Fruit fly (Drosophila melanogaster) whole organism, embryonic: ENCODE measurements around the gene Eig71Ek.

Source experiments
- Asciz ChIP-seq: fragments of 200-800 bp; sonication (Bioruptor generic); optimal IDR thresholded peaks from 2 replicates; lab custom pipeline; 2017; ENCODE audit warnings: missing biosample characterization, mild to moderate bottlenecking, missing genetic modification characterization, missing genetic modification reagents
- B-H1 ChIP-seq: fragments of 200-800 bp; sonication (Bioruptor generic); IDR thresholded peaks from 3 replicates; pipeline ENCODE4 v1.3.6; 2022; ENCODE audit warnings: missing biosample characterization, missing genetic modification characterization
- CG10267 ChIP-seq: fragments of 200-800 bp; sonication (Bioruptor generic); optimal IDR thresholded peaks from 2 replicates; lab custom pipeline; 2018; ENCODE audit warnings: missing biosample characterization, mild to moderate bottlenecking, missing genetic modification characterization, moderate library complexity
- CG10321 ChIP-seq: fragments of 200-800 bp; sonication (Bioruptor generic); IDR thresholded peaks from 2 replicates; pipeline ENCODE4 v1.3.6; 2022; ENCODE audit warnings: missing biosample characterization, missing genetic modification characterization
- CG10959 ChIP-seq: fragments of 200-800 bp; sonication (Bioruptor generic); IDR thresholded peaks from 2 replicates; pipeline ENCODE4 v1.3.6; 2022; ENCODE audit warnings: missing biosample characterization, missing genetic modification characterization
- CG11093 ChIP-seq: fragments of 200-800 bp; sonication (Bioruptor generic); IDR thresholded peaks from 3 replicates; pipeline ENCODE4 v1.3.6; 2022; ENCODE audit warnings: missing biosample characterization, missing genetic modification characterization
- CG11504 ChIP-seq: fragments of 200-800 bp; sonication (Bioruptor generic); optimal IDR thresholded peaks from 3 replicates; lab custom pipeline; 2019; ENCODE audit warnings: missing biosample characterization, mild to moderate bottlenecking, missing genetic modification characterization, moderate library complexity
- CG12769 ChIP-seq: fragments of 200-800 bp; sonication (Bioruptor generic); optimal IDR thresholded peaks from 2 replicates; lab custom pipeline; 2019; ENCODE audit warnings: missing biosample characterization, mild to moderate bottlenecking, missing genetic modification characterization, moderate library complexity
- CG13624 ChIP-seq: fragments of 200-800 bp; sonication (Bioruptor generic); optimal IDR thresholded peaks from 2 replicates; lab custom pipeline; 2016; ENCODE audit warnings: missing biosample characterization, missing genetic modification characterization
- CG15269 ChIP-seq: fragments of 200-800 bp; sonication (Bioruptor generic); optimal IDR thresholded peaks from 2 replicates; lab custom pipeline; 2018; ENCODE audit warnings: missing biosample characterization, mild to moderate bottlenecking, missing genetic modification characterization, moderate library complexity
- CG15696 ChIP-seq: fragments of 200-800 bp; sonication (Bioruptor generic); optimal IDR thresholded peaks from 2 replicates; lab custom pipeline; 2019; ENCODE audit warnings: missing biosample characterization, mild to moderate bottlenecking, missing genetic modification characterization, moderate library complexity
- CG1792 ChIP-seq: fragments of 200-800 bp; sonication (Bioruptor generic); optimal IDR thresholded peaks from 2 replicates; lab custom pipeline; 2016; ENCODE audit warnings: missing biosample characterization, missing genetic modification characterization
- CG4424 ChIP-seq: fragments of 200-800 bp; sonication (Bioruptor generic); optimal IDR thresholded peaks from 3 replicates; lab custom pipeline; 2016; ENCODE audit warnings: missing biosample characterization, missing genetic modification characterization
- CG4707 ChIP-seq: fragments of 200-800 bp; sonication (Bioruptor generic); optimal IDR thresholded peaks from 2 replicates; lab custom pipeline; 2018; ENCODE audit warnings: missing biosample characterization, mild to moderate bottlenecking, missing genetic modification characterization, moderate library complexity
- CG6813 ChIP-seq: fragments of 200-800 bp; sonication (Bioruptor generic); optimal IDR thresholded peaks from 2 replicates; lab custom pipeline; 2017; ENCODE audit warnings: missing biosample characterization, missing genetic modification characterization, mild to moderate bottlenecking, moderate library complexity, missing genetic modification reagents
- CG7357 ChIP-seq: fragments of 200-800 bp; sonication (Bioruptor generic); IDR thresholded peaks from 3 replicates; pipeline ENCODE4 v1.3.6; 2022; ENCODE audit warnings: missing biosample characterization, missing genetic modification characterization
- CG9609 ChIP-seq: fragments of 200-800 bp; sonication (Bioruptor generic); optimal IDR thresholded peaks from 3 replicates; lab custom pipeline; 2016; ENCODE audit warnings: missing biosample characterization, missing genetic modification characterization
- D ChIP-seq, 2 experiments: fragments of 200-800 bp in 1 of 2; fragments of >200 bp in 1 of 2; sonication (Bioruptor generic) in 1 of 2; optimal IDR thresholded peaks; 2 replicates in 1 of 2; 3 replicates in 1 of 2; lab custom pipeline; 2017; ENCODE audit warnings: mild to moderate bottlenecking in 1 of 2, missing biosample characterization in 1 of 2, missing genetic modification characterization in 1 of 2, missing genetic modification reagents in 1 of 2
- D19A ChIP-seq: fragments of 200-800 bp; optimal IDR thresholded peaks from 3 replicates; lab custom pipeline; 2019; ENCODE audit warnings: missing biosample characterization, mild to moderate bottlenecking, missing genetic modification characterization, moderate library complexity
- Dbx ChIP-seq: fragments of 200-800 bp; sonication (Bioruptor generic); IDR thresholded peaks from 3 replicates; pipeline ENCODE4 v1.3.6; 2022; ENCODE audit warnings: missing biosample characterization, missing genetic modification characterization
- Dek ChIP-seq: fragments of 200-800 bp; sonication (Bioruptor generic); optimal IDR thresholded peaks from 3 replicates; lab custom pipeline; 2019; ENCODE audit warnings: missing biosample characterization, mild to moderate bottlenecking, missing genetic modification characterization, moderate library complexity
- Dll ChIP-seq: fragments of 200-800 bp; sonication (Bioruptor generic); IDR thresholded peaks from 4 replicates; pipeline ENCODE4 v1.3.6; 2022; ENCODE audit warnings: missing biosample characterization, missing genetic modification characterization; ENCODE audit not compliant: partially characterized antibody
- Doc2 ChIP-seq: fragments of 200-800 bp; sonication (Bioruptor generic); IDR thresholded peaks from 2 replicates; pipeline ENCODE4 v1.3.6; 2022; ENCODE audit warnings: missing biosample characterization, missing genetic modification characterization
- Hand ChIP-seq: fragments of 200-800 bp; sonication (Bioruptor generic); optimal IDR thresholded peaks from 2 replicates; lab custom pipeline; 2017; ENCODE audit warnings: mild to moderate bottlenecking, missing biosample characterization, missing genetic modification reagents, missing genetic modification characterization
- NK7.1 ChIP-seq: fragments of 200-800 bp; sonication (Bioruptor generic); optimal IDR thresholded peaks from 3 replicates; lab custom pipeline; 2016; ENCODE audit warnings: missing biosample characterization, missing genetic modification characterization
- Oaz ChIP-seq: fragments of 200-800 bp; sonication (Bioruptor generic); IDR thresholded peaks from 2 replicates; pipeline ENCODE4 v1.3.6; 2022; ENCODE audit warnings: missing biosample characterization, missing genetic modification characterization
- PHDP ChIP-seq: fragments of 200-800 bp; sonication (Bioruptor generic); optimal IDR thresholded peaks from 3 replicates; lab custom pipeline; 2018; ENCODE audit warnings: missing biosample characterization, mild to moderate bottlenecking, missing genetic modification characterization, moderate library complexity
- Ptx1 ChIP-seq: fragments of 200-800 bp; sonication (Bioruptor generic); IDR thresholded peaks from 2 replicates; pipeline ENCODE4 v1.3.6; 2022; ENCODE audit warnings: missing biosample characterization, missing genetic modification characterization
- Rfx ChIP-seq: fragments of 200-800 bp; sonication (Bioruptor generic); IDR thresholded peaks from 2 replicates; pipeline ENCODE4 v1.3.6; 2022; ENCODE audit warnings: missing biosample characterization, missing genetic modification characterization
- Side ChIP-seq: fragments of 200-800 bp; sonication (Bioruptor generic); optimal IDR thresholded peaks from 2 replicates; lab custom pipeline; 2016; ENCODE audit warnings: missing biosample characterization, missing genetic modification characterization
- Sry-δ ChIP-seq: fragments of 200-800 bp; sonication (Bioruptor generic); optimal IDR thresholded peaks from 2 replicates; lab custom pipeline; 2016; ENCODE audit warnings: missing biosample characterization, missing genetic modification characterization
- Trl ChIP-seq, 3 experiments: fragments of >200 bp in 2 of 3; fragments of 200-800 bp in 1 of 3; sonication (Bioruptor generic) in 1 of 3; optimal IDR thresholded peaks; 2 replicates in 1 of 3; 3 replicates in 2 of 3; lab custom pipeline; 2016 to 2017; ENCODE audit warnings: missing biosample characterization in 1 of 3, missing genetic modification characterization in 1 of 3
- amos ChIP-seq: fragments of 200-800 bp; sonication (Bioruptor generic); IDR thresholded peaks from 2 replicates; pipeline ENCODE4 v1.3.6; 2022; ENCODE audit warnings: missing biosample characterization, missing genetic modification characterization; ENCODE audit not compliant: partially characterized antibody
- ara ChIP-seq: fragments of 200-800 bp; sonication (Bioruptor generic); IDR thresholded peaks from 2 replicates; pipeline ENCODE4 v1.3.6; 2022; ENCODE audit warnings: missing biosample characterization, missing genetic modification characterization
- bcd ChIP-seq: fragments of 200-800 bp; sonication (Bioruptor generic); optimal IDR thresholded peaks from 2 replicates; lab custom pipeline; 2017; ENCODE audit warnings: missing biosample characterization, mild to moderate bottlenecking, missing genetic modification characterization
- dm ChIP-seq: fragments of 200-800 bp; sonication (Bioruptor generic); optimal IDR thresholded peaks from 3 replicates; lab custom pipeline; 2016; ENCODE audit warnings: missing biosample characterization, missing genetic modification characterization
- ewg ChIP-seq: fragments of 200-800 bp; sonication (Bioruptor generic); optimal IDR thresholded peaks from 3 replicates; lab custom pipeline; 2017; ENCODE audit warnings: mild to moderate bottlenecking, missing biosample characterization, missing genetic modification reagents, missing genetic modification characterization
- gcm ChIP-seq: fragments of 200-800 bp; sonication (Bioruptor generic); optimal IDR thresholded peaks from 2 replicates; lab custom pipeline; 2019; ENCODE audit warnings: missing biosample characterization, mild to moderate bottlenecking, missing genetic modification characterization, moderate library complexity
- gsb-n ChIP-seq: fragments of 200-800 bp; sonication (Bioruptor generic); optimal IDR thresholded peaks from 3 replicates; lab custom pipeline; 2018; ENCODE audit warnings: missing biosample characterization, mild to moderate bottlenecking, missing genetic modification characterization
- inv ChIP-seq: fragments of 200-800 bp; sonication (Bioruptor generic); IDR thresholded peaks from 2 replicates; pipeline ENCODE4 v1.3.6; 2022; ENCODE audit warnings: missing biosample characterization, missing genetic modification characterization; ENCODE audit not compliant: partially characterized antibody
- mld ChIP-seq: fragments of 200-800 bp; sonication (Bioruptor generic); IDR thresholded peaks from 3 replicates; pipeline ENCODE4 v1.3.6; 2022; ENCODE audit warnings: missing biosample characterization, missing genetic modification characterization; ENCODE audit not compliant: partially characterized antibody
- pum ChIP-seq: fragments of 200-800 bp; sonication (Bioruptor generic); optimal IDR thresholded peaks from 2 replicates; lab custom pipeline; 2016; ENCODE audit warnings: missing biosample characterization, missing genetic modification characterization
- sima ChIP-seq: fragments of 200-800 bp; sonication (Bioruptor generic); optimal IDR thresholded peaks from 2 replicates; lab custom pipeline; 2016; ENCODE audit warnings: missing biosample characterization, missing genetic modification characterization
- tap ChIP-seq: fragments of 200-800 bp; optimal IDR thresholded peaks from 3 replicates; lab custom pipeline; 2019; ENCODE audit warnings: missing biosample characterization, mild to moderate bottlenecking, missing genetic modification characterization, moderate library complexity
- tin ChIP-seq: fragments of 200-800 bp; sonication (Bioruptor generic); optimal IDR thresholded peaks from 3 replicates; lab custom pipeline; 2016; ENCODE audit warnings: missing biosample characterization, missing genetic modification characterization
- vnd ChIP-seq: fragments of 200-800 bp; sonication (Bioruptor generic); IDR thresholded peaks from 3 replicates; pipeline ENCODE4 v1.3.6; 2022; ENCODE audit warnings: missing biosample characterization, missing genetic modification characterization; ENCODE audit not compliant: partially characterized antibody
- wor ChIP-seq: fragments of 200-800 bp; sonication (Bioruptor generic); IDR thresholded peaks from 2 replicates; pipeline ENCODE4 v1.3.6; 2022; ENCODE audit warnings: missing biosample characterization, missing genetic modification characterization

Eig71Ek gene

DNA sequence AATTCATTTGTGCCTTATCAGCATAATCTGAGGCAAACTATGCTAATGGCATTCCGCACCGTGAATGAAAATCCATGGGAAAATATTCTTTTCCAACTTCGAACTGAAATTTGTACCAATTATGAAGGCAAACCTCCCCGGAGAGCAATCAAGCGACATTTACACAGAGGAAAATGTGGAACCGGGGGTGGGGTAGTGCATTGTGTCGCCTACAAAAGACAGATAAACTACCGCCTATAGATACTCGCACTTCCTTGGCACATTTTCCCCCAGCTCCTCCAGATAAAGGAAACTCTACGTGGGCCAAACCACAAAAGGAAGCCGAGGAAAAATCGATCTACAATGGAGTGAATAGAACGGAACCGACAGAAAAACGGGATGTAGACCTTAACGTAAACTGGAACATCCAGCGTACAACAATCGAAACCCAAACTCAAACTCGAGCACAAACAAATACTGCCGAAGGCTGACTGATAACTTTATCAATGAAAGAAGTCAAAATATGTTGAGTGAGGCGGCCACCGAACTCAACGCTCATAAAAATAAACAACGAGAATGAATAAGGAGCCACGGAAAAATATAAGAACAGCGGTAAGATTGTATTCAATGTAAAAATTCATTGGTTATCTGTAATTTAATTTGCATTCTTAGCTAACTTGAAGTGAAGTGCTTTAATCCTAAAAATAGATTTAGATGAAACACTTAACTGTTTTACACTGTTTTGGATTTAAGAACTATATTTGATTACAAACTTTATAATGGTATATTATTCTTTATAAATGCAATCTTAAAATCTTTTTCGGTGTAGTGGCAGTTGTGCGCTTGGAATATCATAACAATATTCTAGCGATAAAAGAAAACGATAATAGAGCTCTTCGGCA lies 29.9 kb downstream of the Eig71Ek start (continued):
- TF ChIP-seq tin (peak; percentile 46), CG10959 (GFP tag; lab: Robert Waterston, UW) (peak; percentile 56; the same call in 1 of the 2 replicates), Rfx (no peak; the same call in 1 of the 2 replicates), Oaz (GFP tag; lab: Robert Waterston, UW) (peak; percentile 53), Dbx (GFP tag; lab: Robert Waterston, UW) (no peak), Sry-δ (GFP tag; lab: Kevin White, UChicago) (no peak), NK7.1 (GFP tag; lab: Kevin White, UChicago) (peak; percentile 41), CG10267 (tag; lab: Kevin White, UChicago) (peak; percentile 77), inv (no peak), mld (GFP tag; lab: Robert Waterston, UW) (no peak), ewg (GFP tag; lab: Kevin White, UChicago) (no peak), D (optimal IDR thresholded peaks at IDR 0.05; lab: Kevin White, UChicago) (peak; percentile 30), D (GFP tag; optimal IDR thresholded peaks at IDR 0.05; lab: Kevin White, UChicago) (peak; percentile 64), CG9609 (GFP tag; lab: Kevin White, UChicago) (no peak), CG7357 (GFP tag; lab: Robert Waterston, UW) (no peak), CG15696 (tag; lab: Kevin White, UChicago) (peak; percentile 61), bcd (GFP tag; lab: Kevin White, UChicago) (peak; percentile 37), CG12769 (no peak), CG11504 (tag; lab: Kevin White, UChicago) (peak; percentile 62), dm (GFP tag; lab: Kevin White, UChicago) (no peak), Doc2 (GFP tag; lab: Robert Waterston, UW) (no peak), Side (GFP tag; lab: Kevin White, UChicago) (peak; percentile 42), gsb-n (tag; lab: Kevin White, UChicago) (peak; percentile 31), CG13624 (GFP tag; lab: Kevin White, UChicago) (no peak), vnd (GFP tag; lab: Robert Waterston, UW) (no peak), Dll (GFP tag; lab: Robert Waterston, UW) (no peak), PHDP (tag; lab: Kevin White, UChicago) (peak; percentile 54), Trl (optimal IDR thresholded peaks at IDR 0.05; lab: Kevin White, UChicago) (no peak), Trl (GFP tag; optimal IDR thresholded peaks at IDR 0.05; lab: Kevin White, UChicago) (no peak), tap (peak; percentile 73), CG1792 (GFP tag; lab: Kevin White, UChicago) (peak; percentile 56), CG6813 (peak; percentile 54), gcm (GFP tag; lab: Kevin White, UChicago) (peak; percentile 10), sima (no peak), D19A (tag; lab: Kevin White, UChicago) (peak; percentile 24), CG4707 (GFP tag; lab: Kevin White, UChicago) (no peak), Ptx1 (GFP tag; lab: Robert Waterston, UW) (peak; percentile 8; the same call in 1 of the 2 replicates), amos (no peak), CG15269 (tag; lab: Kevin White, UChicago) (peak; percentile 20), B-H1 (no peak), pum (GFP tag; lab: Kevin White, UChicago) (no peak), ara (GFP tag; lab: Robert Waterston, UW) (no peak), CG11093 (GFP tag; lab: Robert Waterston, UW) (no peak), Dek (peak; percentile 3), CG10321 (GFP tag; lab: Robert Waterston, UW) (no peak), wor (GFP tag; lab: Robert Waterston, UW) (no peak), Hand (GFP tag; lab: Kevin White, UChicago) (no peak), CG4424 (GFP tag; lab: Kevin White, UChicago) (peak; percentile 40), Asciz (GFP tag; lab: Kevin White, UChicago) (no peak)
